Worm (Caenorhabditis elegans): ENCODE data around the gene ZK402.2.

ce11 chrX:1420524-1420923, 17.0 kb downstream of the ZK402.2 start:
- TF ChIP-seq fkh-10 (GFP tag; optimal IDR thresholded peaks at IDR 0.05) (no peak), lir-3 (tag; optimal IDR thresholded peaks at IDR 0.05; ENCODE audit: poor library complexity) (no peak), xbp-1 (tag; optimal IDR thresholded peaks at IDR 0.05) (no peak), ceh-82 (tag; optimal IDR thresholded peaks at IDR 0.05) (no peak), lin-13 (GFP tag; optimal IDR thresholded peaks at IDR 0.05) (no peak), tbx-2 (tag; optimal IDR thresholded peaks at IDR 0.05) (no peak)

Data from whole organism, L1 larva.